Worm (Caenorhabditis elegans): ENCODE data around the gene otub-1.
A peak's percentile ranks its signal among the peaks of the same experiment; 100 is the strongest.

otub-1 gene

ce11 chrV:15065837-15066348 lies at the start of gene otub-1:
otub-1 (plus strand) TSS chrV:15066298.
- TF ChIP-seq nfya-1 (tag; optimal IDR thresholded peaks at IDR 0.05; ENCODE audit: insufficient read depth) (no peak), zag-1 (tag; optimal IDR thresholded peaks at IDR 0.05) (no peak), nhr-23 (tag; optimal IDR thresholded peaks at IDR 0.05) (no peak), mml-1 (tag; optimal IDR thresholded peaks at IDR 0.05) (no peak), lsy-12 (tag; optimal IDR thresholded peaks at IDR 0.05) (no peak), elt-3 (tag; optimal IDR thresholded peaks at IDR 0.05) (no peak), egl-27 (tag; optimal IDR thresholded peaks at IDR 0.05) (no peak), eor-1 (tag; optimal IDR thresholded peaks at IDR 0.05) (no peak), nhr-67 (tag; optimal IDR thresholded peaks at IDR 0.05) (no peak), ama-1 (optimal IDR thresholded peaks at IDR 0.05) (no peak)

- TF ChIP-seq nhr-11 (tag; optimal IDR thresholded peaks at IDR 0.05), result no peak
- peak; percentile 1 for TF ChIP-seq egl-5 (tag; optimal IDR thresholded peaks at IDR 0.05)
- no peak for TF ChIP-seq zag-1 (tag; optimal IDR thresholded peaks at IDR 0.05)
- TF ChIP-seq ama-1 (optimal IDR thresholded peaks at IDR 0.05), result no peak
- TF ChIP-seq fkh-10 (GFP tag; optimal IDR thresholded peaks at IDR 0.05), result no peak
- TF ChIP-seq nhr-237 (tag; optimal IDR thresholded peaks at IDR 0.05), result no peak
- no peak for TF ChIP-seq nhr-28 (tag; optimal IDR thresholded peaks at IDR 0.05)
- TF ChIP-seq tbx-2 (tag; optimal IDR thresholded peaks at IDR 0.05), result no peak
- no peak for TF ChIP-seq nhr-43 (tag; optimal IDR thresholded peaks at IDR 0.05; ENCODE audit: poor library complexity, severe bottlenecking)
- peak; percentile 19 for TF ChIP-seq nhr-25 (tag; optimal IDR thresholded peaks at IDR 0.05)
- no peak for TF ChIP-seq fkh-2 (tag; optimal IDR thresholded peaks at IDR 0.05)
- TF ChIP-seq pqm-1 (tag; optimal IDR thresholded peaks at IDR 0.05), result no peak
- TF ChIP-seq lsy-12 (tag; optimal IDR thresholded peaks at IDR 0.05), result no peak
- no peak for TF ChIP-seq ceh-16 (tag; optimal IDR thresholded peaks at IDR 0.05)
- no peak for TF ChIP-seq jun-1 (tag; optimal IDR thresholded peaks at IDR 0.05)
- TF ChIP-seq pha-4 (tag; optimal IDR thresholded peaks at IDR 0.05), result peak; percentile 94
- no peak for TF ChIP-seq lin-39 (tag; optimal IDR thresholded peaks at IDR 0.05)
- TF ChIP-seq ceh-9 (tag; optimal IDR thresholded peaks at IDR 0.05), result no peak
These were observed 49.2 kb upstream of the otub-1 start for ce11 chrV:15016795-15017429.

- TF ChIP-seq snpc-4 (tag; optimal IDR thresholded peaks at IDR 0.05), result no peak
- no peak for TF ChIP-seq nhr-76 (tag; optimal IDR thresholded peaks at IDR 0.05)
These were observed 45.9 kb upstream of the otub-1 start, which contains the start of gene F14H8.2 for ce11 chrV:15020229-15020628. F14H8.2 (minus strand) TSS chrV:15020329.

ce11 chrV:15020732-15021131 lies 45.4 kb upstream of the otub-1 start, which contains the start of gene F14H8.5:
F14H8.5 (plus strand) TSS chrV:15021032.
- TF ChIP-seq R02D3.7 (tag; optimal IDR thresholded peaks at IDR 0.05) (no peak), nhr-23 (tag; optimal IDR thresholded peaks at IDR 0.05) (no peak), eor-1 (tag; optimal IDR thresholded peaks at IDR 0.05) (no peak), ZK546.5 (tag; optimal IDR thresholded peaks at IDR 0.05) (no peak), mdl-1 (tag; optimal IDR thresholded peaks at IDR 0.05) (no peak), zag-1 (tag; optimal IDR thresholded peaks at IDR 0.05) (no peak), elt-1 (tag; optimal IDR thresholded peaks at IDR 0.05) (no peak), hmg-11 (tag; optimal IDR thresholded peaks at IDR 0.05) (no peak), nhr-77 (tag; optimal IDR thresholded peaks at IDR 0.05) (no peak), nhr-11 (tag; optimal IDR thresholded peaks at IDR 0.05) (no peak), nhr-237 (tag; optimal IDR thresholded peaks at IDR 0.05) (no peak), fkh-2 (tag; optimal IDR thresholded peaks at IDR 0.05) (no peak), ceh-16 (tag; optimal IDR thresholded peaks at IDR 0.05) (no peak)

- TF ChIP-seq mdl-1 (tag; optimal IDR thresholded peaks at IDR 0.05) (no peak), ceh-9 (tag; optimal IDR thresholded peaks at IDR 0.05) (no peak)
These were observed 42.6 kb upstream of the otub-1 start, which contains the start of gene F14H8.4 for ce11 chrV:15023544-15023943. F14H8.4 (plus strand) TSS chrV:15023844.

Data from whole organism, L3 larva.